Worm (Caenorhabditis elegans) whole organism, L1 larva: ENCODE data around the gene T16A1.2.
A peak's percentile ranks its signal among the peaks of the same experiment; 100 is the strongest.

Source experiments
- C16A3.4 ChIP-seq: fragments of 150-350 bp; optimal IDR thresholded peaks from 2 replicates; lab custom pipeline; 2014; ENCODE audit warnings: missing biosample characterization, missing genetic modification characterization
- C34B4.2 ChIP-seq: sonication (generic microtip); optimal IDR thresholded peaks from 2 replicates; lab custom pipeline; 2017; ENCODE audit warnings: mild to moderate bottlenecking, missing genetic modification characterization, missing compliant biosample characterization
- Y116A8C.19 ChIP-seq: sonication (generic microtip); optimal IDR thresholded peaks from 2 replicates; lab custom pipeline; 2016; ENCODE audit warnings: missing compliant biosample characterization, missing genetic modification characterization, borderline replicate concordance
- aha-1 ChIP-seq: fragments of 150-350 bp; optimal IDR thresholded peaks from 2 replicates; lab custom pipeline; 2014; ENCODE audit warnings: missing biosample characterization, missing genetic modification characterization
- aly-2 ChIP-seq: fragments of 150-350 bp; optimal IDR thresholded peaks from 2 replicates; lab custom pipeline; 2014; ENCODE audit warnings: missing biosample characterization, missing genetic modification characterization
- ama-1 ChIP-seq: fragments of 150-350 bp; optimal IDR thresholded peaks from 2 replicates; lab custom pipeline; 2014
- blmp-1 ChIP-seq: fragments of 150-350 bp; optimal IDR thresholded peaks from 2 replicates; lab custom pipeline; 2014; ENCODE audit warnings: missing biosample characterization, missing genetic modification characterization
- ceh-88 ChIP-seq: fragments of 200-800 bp; sonication (Bioruptor generic); IDR thresholded peaks from 2 replicates; pipeline ENCODE4 v1.3.6; 2022; ENCODE audit warnings: missing genetic modification characterization, missing compliant biosample characterization
- ceh-90 ChIP-seq: sonication (generic microtip); optimal IDR thresholded peaks from 2 replicates; lab custom pipeline; 2016; ENCODE audit warnings: missing genetic modification characterization, missing compliant biosample characterization
- dpl-1 ChIP-seq, 3 experiments: fragments of 150-350 bp in 2 of 3; sonication (generic microtip) in 1 of 3; optimal IDR thresholded peaks; 2 replicates each; lab custom pipeline; 2014 to 2017; ENCODE audit warnings: missing biosample characterization in 3 of 3, missing genetic modification characterization in 3 of 3, missing genetic modification reagents in 3 of 3
- efl-1 ChIP-seq, 4 experiments: fragments of 150-350 bp; optimal IDR thresholded peaks in 3 of 4; peaks in 1 of 4; 1 replicate in 1 of 4; 2 replicates in 3 of 4; lab custom pipeline; 2014; ENCODE audit warnings: missing biosample characterization in 2 of 4, missing genetic modification characterization in 2 of 4, missing genetic modification reagents in 2 of 4
- efl-3 ChIP-seq: fragments of 200-800 bp; sonication (Bioruptor generic); optimal IDR thresholded peaks from 2 replicates; lab custom pipeline; 2018; ENCODE audit warnings: mild to moderate bottlenecking, missing genetic modification characterization, missing compliant biosample characterization
- elt-2 ChIP-seq: sonication (generic microtip); optimal IDR thresholded peaks from 2 replicates; lab custom pipeline; 2016; ENCODE audit warnings: missing genetic modification characterization, mild to moderate bottlenecking, inconsistent platforms, missing compliant biosample characterization, missing genetic modification reagents
- fkh-4 ChIP-seq: sonication (generic microtip); optimal IDR thresholded peaks from 2 replicates; lab custom pipeline; 2016; ENCODE audit warnings: missing compliant biosample characterization, missing genetic modification characterization, borderline replicate concordance
- fos-1 ChIP-seq: fragments of 150-350 bp; optimal IDR thresholded peaks from 2 replicates; lab custom pipeline; 2014; ENCODE audit warnings: missing biosample characterization, missing genetic modification characterization
- grh-1 ChIP-seq: fragments of 200-800 bp; sonication (Bioruptor generic); IDR thresholded peaks from 2 replicates; pipeline ENCODE4 v1.3.6; 2022; ENCODE audit warnings: missing genetic modification reagents, missing genetic modification characterization, missing compliant biosample characterization
- hlh-4 ChIP-seq: sonication (generic microtip); optimal IDR thresholded peaks from 2 replicates; lab custom pipeline; 2016; ENCODE audit warnings: mild to moderate bottlenecking, missing genetic modification characterization, missing compliant biosample characterization
- jun-1 ChIP-seq: fragments of 150-350 bp; optimal IDR thresholded peaks from 2 replicates; lab custom pipeline; 2014; ENCODE audit warnings: missing biosample characterization, missing genetic modification reagents, missing genetic modification characterization
- lin-35 ChIP-seq, 2 experiments: fragments of 150-350 bp; optimal IDR thresholded peaks; 2 replicates each; lab custom pipeline; 2014; ENCODE audit warnings: missing biosample characterization in 2 of 2, missing genetic modification characterization in 2 of 2, missing genetic modification reagents in 2 of 2
- mep-1 ChIP-seq: fragments of 150-350 bp; optimal IDR thresholded peaks from 2 replicates; lab custom pipeline; 2014; ENCODE audit warnings: missing biosample characterization, missing genetic modification characterization
- nhr-20 ChIP-seq: sonication (generic microtip); optimal IDR thresholded peaks from 2 replicates; lab custom pipeline; 2016; ENCODE audit warnings: mild to moderate bottlenecking, missing genetic modification characterization, missing compliant biosample characterization
- nhr-28 ChIP-seq: fragments of 150-350 bp; optimal IDR thresholded peaks from 2 replicates; lab custom pipeline; 2014; ENCODE audit warnings: missing biosample characterization, missing genetic modification characterization
- nhr-71 ChIP-seq: sonication (generic microtip); optimal IDR thresholded peaks from 2 replicates; lab custom pipeline; 2016; ENCODE audit warnings: mild to moderate bottlenecking, missing genetic modification characterization, moderate library complexity, missing compliant biosample characterization
- nhr-77 ChIP-seq: fragments of 150-350 bp; optimal IDR thresholded peaks from 2 replicates; lab custom pipeline; 2014; ENCODE audit warnings: missing biosample characterization, missing genetic modification characterization
- nhr-90 ChIP-seq: sonication (generic microtip); optimal IDR thresholded peaks from 2 replicates; lab custom pipeline; 2016; ENCODE audit warnings: mild to moderate bottlenecking, missing genetic modification characterization, missing compliant biosample characterization; ENCODE audit not compliant: poor library complexity
- pqm-1 ChIP-seq: sonication (generic microtip); optimal IDR thresholded peaks from 3 replicates; lab custom pipeline; 2017; ENCODE audit warnings: missing biosample characterization, missing genetic modification characterization
- rnt-1 ChIP-seq: sonication (generic microtip); optimal IDR thresholded peaks from 2 replicates; lab custom pipeline; 2016; ENCODE audit warnings: mild to moderate bottlenecking, missing genetic modification characterization, moderate library complexity, missing compliant biosample characterization
- snu-23 ChIP-seq: sonication (generic microtip); optimal IDR thresholded peaks from 2 replicates; lab custom pipeline; 2016; ENCODE audit warnings: missing genetic modification characterization, missing compliant biosample characterization
- sup-37 ChIP-seq: fragments of 200-800 bp; sonication (Bioruptor generic); optimal IDR thresholded peaks from 2 replicates; lab custom pipeline; 2018; ENCODE audit warnings: mild to moderate bottlenecking, missing genetic modification characterization, missing compliant biosample characterization
- tbx-2 ChIP-seq: sonication (generic microtip); optimal IDR thresholded peaks from 2 replicates; lab custom pipeline; 2016; ENCODE audit warnings: missing genetic modification characterization, missing compliant biosample characterization
- xbp-1 ChIP-seq: sonication (generic microtip); optimal IDR thresholded peaks from 2 replicates; lab custom pipeline; 2016; ENCODE audit warnings: missing genetic modification characterization, missing compliant biosample characterization
- ztf-11 ChIP-seq, 2 experiments: sonication (generic microtip); optimal IDR thresholded peaks; 2 replicates each; lab custom pipeline; 2016 to 2017; ENCODE audit warnings: missing genetic modification characterization in 2 of 2, missing biosample characterization in 1 of 2, missing compliant biosample characterization in 1 of 2
- ztf-4 ChIP-seq: fragments of 150-350 bp; optimal IDR thresholded peaks from 2 replicates; lab custom pipeline; 2014; ENCODE audit warnings: missing biosample characterization, missing genetic modification characterization

T16A1.2 gene

ce11 chrII:2080425-2080824, 15.0 kb upstream of the T16A1.2 start, which contains the start of gene F07E5.9:
F07E5.9 (minus strand) TSS chrII:2080525.
- TF ChIP-seq nhr-90: no peak
- no peak for TF ChIP-seq ceh-90 (tag; lab: Kevin White, UChicago)
- TF ChIP-seq tbx-2: no peak
- no peak for TF ChIP-seq mep-1 (tag; lab: Kevin White, UChicago)
- TF ChIP-seq efl-1 (optimal IDR thresholded peaks at IDR 0.05; lab: Kevin White, UChicago): no peak
- peak in 1 of 2 experiments; percentile 9 for TF ChIP-seq efl-1 (GFP tag; optimal IDR thresholded peaks at IDR 0.05 in 1 of 2; lab: Kevin White, UChicago)
- no peak for TF ChIP-seq fos-1

- TF ChIP-seq aha-1: no peak
Observed at ce11 chrII:2081257-2081656, 14.1 kb upstream of the T16A1.2 start, which contains the start of gene T16A1.4. T16A1.4 (plus strand) TSS chrII:2081557.

ce11 chrII:2083726-2084179, 11.6 kb upstream of the T16A1.2 start, which contains the start of the genes T16A1.5 and fbxc-49:
T16A1.5 (minus strand) TSS chrII:2083826.
fbxc-49 (plus strand) TSS chrII:2084129.
- no peak for TF ChIP-seq aly-2 (tag; lab: Kevin White, UChicago)
- no peak for TF ChIP-seq Y116A8C.19 (tag; lab: Kevin White, UChicago)
- TF ChIP-seq snu-23: no peak
- TF ChIP-seq ceh-88 (GFP tag; lab: Robert Waterston, UW): no peak
- no peak for TF ChIP-seq ztf-11 (tag; optimal IDR thresholded peaks at IDR 0.05; lab: Kevin White, UChicago)
- no peak for TF ChIP-seq fos-1
- TF ChIP-seq ama-1 (lab: Kevin White, UChicago): no peak
- no peak for TF ChIP-seq nhr-71

ce11 chrII:2087206-2087605, 8.2 kb upstream of the T16A1.2 start:
- TF ChIP-seq dpl-1 (GFP tag; optimal IDR thresholded peaks at IDR 0.05; lab: Kevin White, UChicago) (no peak), rnt-1 (tag; lab: Kevin White, UChicago) (no peak), lin-35 (GFP tag; optimal IDR thresholded peaks at IDR 0.05; lab: Kevin White, UChicago) (no peak), aly-2 (tag; lab: Kevin White, UChicago) (no peak), ztf-4 (no peak), pqm-1 (tag; lab: Kevin White, UChicago) (no peak), nhr-28 (tag; lab: Kevin White, UChicago) (no peak), nhr-90 (no peak), fos-1 (no peak), nhr-20 (tag; lab: Kevin White, UChicago) (no peak), nhr-77 (no peak), hlh-4 (no peak), grh-1 (GFP tag; lab: Robert Waterston, UW) (no peak), efl-3 (GFP tag; lab: Kevin White, UChicago) (no peak), fkh-4 (tag; lab: Kevin White, UChicago) (no peak), xbp-1 (tag; lab: Kevin White, UChicago) (no peak), blmp-1 (tag; lab: Kevin White, UChicago) (no peak), sup-37 (GFP tag; lab: Kevin White, UChicago) (no peak), C16A3.4 (no peak), C34B4.2 (tag; lab: Kevin White, UChicago) (no peak)

- TF ChIP-seq aha-1 (no peak), lin-35 (GFP tag; optimal IDR thresholded peaks at IDR 0.05; lab: Kevin White, UChicago) (peak in 1 of 2 experiments; percentile 17), jun-1 (tag; lab: Kevin White, UChicago) (peak; percentile 59), pqm-1 (tag; lab: Kevin White, UChicago) (peak; percentile 81), elt-2 (tag; lab: Kevin White, UChicago) (peak; percentile 94)
Observed at ce11 chrII:2090605-2091004, 4.8 kb upstream of the T16A1.2 start, which contains the start of gene trpl-5. trpl-5 (minus strand) TSS chrII:2090636.

ce11 chrII:2091972-2092371, 3.4 kb upstream of the T16A1.2 start, which contains the start of gene T16A1.10:
T16A1.10 (minus strand) TSS chrII:2092094.
- no peak for TF ChIP-seq nhr-90
- TF ChIP-seq efl-1 (optimal IDR thresholded peaks at IDR 0.05; lab: Kevin White, UChicago): no peak
- peak in 1 of 2 experiments; percentile 17 for TF ChIP-seq efl-1 (GFP tag; optimal IDR thresholded peaks at IDR 0.05 in 1 of 2; lab: Kevin White, UChicago)
- TF ChIP-seq, all 84 proteins: peak for 1
